Worm (Caenorhabditis elegans) whole organism, young adult: ENCODE data around the gene fah-1.

ENCODE experiments used
- nfyb-1 ChIP-seq: fragments of 200-800 bp; sonication (Bioruptor generic); IDR thresholded peaks from 2 replicates; pipeline ENCODE4 v1.3.6; 2022; ENCODE audit warnings: missing genetic modification reagents, missing genetic modification characterization, missing compliant biosample characterization
- tbp1 ChIP-seq: fragments of 200-800 bp; sonication (Bioruptor generic); optimal IDR thresholded peaks from 2 replicates; lab custom pipeline; 2018; ENCODE audit warnings: mild to moderate bottlenecking, missing genetic modification characterization, missing compliant biosample characterization

ce11 chrX:6462995-6463462, 14.3 kb upstream of the fah-1 start, which contains the start of gene C15B12.2:
- TF ChIP-seq nfyb-1 (no peak), tbp1 (GFP tag; lab: Kevin White, UChicago) (no peak)
